Worm (Caenorhabditis elegans) whole organism, L1 larva: ENCODE results near the gene nas-28.

Source experiments
- ceh-63 ChIP-seq: fragments of 200-800 bp; sonication (Bioruptor generic); optimal IDR thresholded peaks from 2 replicates; lab custom pipeline; 2018; ENCODE audit warnings: mild to moderate bottlenecking, missing genetic modification characterization, missing compliant biosample characterization
- ces-1 ChIP-seq: fragments of 150-350 bp; optimal IDR thresholded peaks from 2 replicates; lab custom pipeline; 2014; ENCODE audit warnings: missing biosample characterization, missing genetic modification reagents, missing genetic modification characterization
- efl-3 ChIP-seq: fragments of 200-800 bp; sonication (Bioruptor generic); optimal IDR thresholded peaks from 2 replicates; lab custom pipeline; 2018; ENCODE audit warnings: mild to moderate bottlenecking, missing genetic modification characterization, missing compliant biosample characterization
- nhr-76 ChIP-seq: sonication (generic microtip); optimal IDR thresholded peaks from 2 replicates; lab custom pipeline; 2017; ENCODE audit warnings: missing biosample characterization, missing genetic modification characterization
- nhr-90 ChIP-seq: sonication (generic microtip); optimal IDR thresholded peaks from 2 replicates; lab custom pipeline; 2016; ENCODE audit warnings: mild to moderate bottlenecking, missing genetic modification characterization, missing compliant biosample characterization; ENCODE audit not compliant: poor library complexity
- pqm-1 ChIP-seq: sonication (generic microtip); optimal IDR thresholded peaks from 3 replicates; lab custom pipeline; 2017; ENCODE audit warnings: missing biosample characterization, missing genetic modification characterization
- unc-62 ChIP-seq: fragments of 150-350 bp; optimal IDR thresholded peaks from 2 replicates; lab custom pipeline; 2014; ENCODE audit warnings: missing biosample characterization, missing genetic modification reagents, missing genetic modification characterization
- zip-4 ChIP-seq: fragments of 200-800 bp; sonication (Bioruptor generic); optimal IDR thresholded peaks from 2 replicates; lab custom pipeline; 2018; ENCODE audit warnings: mild to moderate bottlenecking, missing genetic modification characterization, moderate library complexity, missing compliant biosample characterization

DNA sequence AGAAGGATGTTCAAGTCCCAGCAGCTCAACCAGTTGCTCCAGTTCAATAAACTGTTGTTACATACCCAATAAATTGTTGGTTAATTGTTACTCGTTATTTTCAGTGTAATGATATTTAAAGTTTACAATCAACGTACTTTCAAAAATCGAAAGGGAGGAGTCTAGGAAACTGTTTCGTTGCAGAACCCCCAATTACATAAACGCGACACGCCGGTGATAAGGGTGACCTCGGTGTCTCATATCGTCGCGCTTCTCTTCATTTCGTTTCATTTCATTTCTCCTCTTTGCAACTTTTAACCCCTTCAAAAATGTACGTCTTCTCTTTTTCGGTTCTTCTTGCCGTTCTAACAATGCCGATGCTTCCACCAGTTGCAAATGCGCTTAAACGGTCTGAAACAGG is 24.9 kb upstream of the nas-28 start, which contains the start of gene C23G10.2:
- no peak for TF ChIP-seq nhr-90 (tag; lab: Kevin White, UChicago)
- no peak for TF ChIP-seq nhr-76 (tag; lab: Kevin White, UChicago)
- no peak for TF ChIP-seq efl-3 (GFP tag; lab: Kevin White, UChicago)
- TF ChIP-seq ces-1, result no peak
- no peak for TF ChIP-seq unc-62
- no peak for TF ChIP-seq zip-4 (GFP tag; lab: Kevin White, UChicago)
- no peak for TF ChIP-seq pqm-1 (tag; lab: Kevin White, UChicago)
- no peak for TF ChIP-seq ceh-63
